Worm (Caenorhabditis elegans) whole organism, L1 larva: ENCODE results near the gene ZK643.2.

Experiments used
- mdl-1 ChIP-seq, 2 experiments: fragments of 150-350 bp; optimal IDR thresholded peaks; 2 replicates each; lab custom pipeline; 2014 to 2017; ENCODE audit warnings: missing biosample characterization in 2 of 2, missing genetic modification characterization in 2 of 2, inconsistent platforms in 1 of 2
- nhr-20 ChIP-seq: sonication (generic microtip); optimal IDR thresholded peaks from 2 replicates; lab custom pipeline; 2016; ENCODE audit warnings: mild to moderate bottlenecking, missing genetic modification characterization, missing compliant biosample characterization
- rnt-1 ChIP-seq: sonication (generic microtip); optimal IDR thresholded peaks from 2 replicates; lab custom pipeline; 2016; ENCODE audit warnings: mild to moderate bottlenecking, missing genetic modification characterization, moderate library complexity, missing compliant biosample characterization

ce11 chrIII:8980892-8981291, 24.6 kb downstream of the ZK643.2 start:
- no peak for TF ChIP-seq rnt-1
- no peak for TF ChIP-seq mdl-1 (tag; optimal IDR thresholded peaks at IDR 0.05; lab: Kevin White, UChicago)
- TF ChIP-seq nhr-20 (tag; lab: Kevin White, UChicago) = no peak
